Fruit fly (Drosophila melanogaster) whole organism: ENCODE results near the gene Hpf1.

ENCODE experiments used
- CG8478 ChIP-seq: fragments of >200 bp; optimal IDR thresholded peaks from 2 replicates; lab custom pipeline; 2018; ENCODE audit warnings: inconsistent platforms
- Dll ChIP-seq: fragments of >200 bp; optimal IDR thresholded peaks from 2 replicates; lab custom pipeline; 2017
- EcR ChIP-seq, 2 experiments: fragments of >200 bp; optimal IDR thresholded peaks; 2 replicates each; lab custom pipeline; 2017; ENCODE audit warnings: missing biosample characterization in 2 of 2, missing genetic modification characterization in 2 of 2, missing genetic modification reagents in 2 of 2
- pan ChIP-seq: fragments of >200 bp; optimal IDR thresholded peaks from 2 replicates; lab custom pipeline; 2017
- psq ChIP-seq: fragments of >200 bp; optimal IDR thresholded peaks from 2 replicates; lab custom pipeline; 2017
- usp ChIP-seq: fragments of >200 bp; optimal IDR thresholded peaks from 2 replicates; lab custom pipeline; 2017; ENCODE audit warnings: missing biosample characterization, missing genetic modification characterization, mixed read lengths

DNA sequence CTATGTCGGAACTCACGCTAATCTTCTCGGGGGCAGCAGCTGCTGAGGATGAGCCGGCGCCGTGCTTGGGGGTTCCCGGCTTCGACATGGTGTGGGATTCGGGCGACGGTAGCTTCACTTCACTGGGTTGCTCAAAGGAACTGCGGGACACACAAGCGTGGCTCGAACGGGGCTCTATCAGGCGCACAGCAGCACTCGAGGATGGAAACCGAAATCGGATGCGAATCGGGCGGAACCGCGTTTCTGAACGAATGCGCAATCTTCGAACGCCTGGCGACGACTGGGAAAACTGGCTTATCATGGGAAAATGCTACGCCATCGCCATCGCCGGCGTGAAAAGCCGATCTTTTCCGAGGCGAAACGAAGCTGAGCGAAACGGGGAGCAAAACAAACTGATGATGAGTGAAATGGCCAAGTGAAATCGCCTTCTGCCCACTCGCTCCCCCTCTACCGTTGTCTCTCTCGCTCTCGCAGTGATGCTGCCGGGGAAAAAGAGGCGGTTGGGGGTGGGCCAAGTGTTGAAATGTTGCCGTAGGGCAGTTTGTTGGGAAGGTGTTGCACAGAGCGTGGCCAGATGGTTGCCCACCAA, 20.0 kb upstream of the Hpf1 start:
- TF ChIP-seq CG8478 (lab: Kevin White, UChicago) (no peak), psq (no peak), Dll (no peak), usp (GFP tag; lab: Kevin White, UChicago) (no peak), pan (lab: Kevin White, UChicago) (no peak), EcR (GFP tag; optimal IDR thresholded peaks at IDR 0.05; lab: Kevin White, UChicago) (no peak)
